Worm (Caenorhabditis elegans) whole organism, mixed stage, embryonic: ENCODE data around the gene bicd-1.

Experiments used
- M03D4.4 ChIP-seq: sonication (generic microtip); optimal IDR thresholded peaks from 2 replicates; lab custom pipeline; 2017; ENCODE audit warnings: mild to moderate bottlenecking, missing genetic modification characterization, missing compliant biosample characterization
- blmp-1 ChIP-seq: fragments of 150-350 bp; optimal IDR thresholded peaks from 2 replicates; lab custom pipeline; 2014; ENCODE audit warnings: missing biosample characterization, missing genetic modification characterization
- ces-1 ChIP-seq: fragments of 150-350 bp; optimal IDR thresholded peaks from 2 replicates; lab custom pipeline; 2014; ENCODE audit warnings: missing biosample characterization, missing genetic modification reagents, missing genetic modification characterization
- lin-13 ChIP-seq: fragments of 150-350 bp; optimal IDR thresholded peaks from 2 replicates; lab custom pipeline; 2014; ENCODE audit warnings: missing biosample characterization, missing genetic modification characterization
- lsy-2 ChIP-seq: fragments of 150-350 bp; optimal IDR thresholded peaks from 2 replicates; lab custom pipeline; 2014; ENCODE audit warnings: missing biosample characterization, missing genetic modification characterization
- nhr-237 ChIP-seq: fragments of 150-350 bp; optimal IDR thresholded peaks from 2 replicates; lab custom pipeline; 2014; ENCODE audit warnings: missing biosample characterization, missing genetic modification characterization
- pha-4 ChIP-seq: fragments of 150-350 bp; optimal IDR thresholded peaks from 2 replicates; lab custom pipeline; 2018; ENCODE audit warnings: missing biosample characterization, missing genetic modification reagents, missing genetic modification characterization
- snpc-4 ChIP-seq: fragments of 150-350 bp; optimal IDR thresholded peaks from 2 replicates; lab custom pipeline; 2014; ENCODE audit warnings: missing biosample characterization, missing genetic modification characterization
- sptf-1 ChIP-seq: sonication (generic microtip); optimal IDR thresholded peaks from 2 replicates; lab custom pipeline; 2017; ENCODE audit warnings: mild to moderate bottlenecking, missing genetic modification characterization, moderate library complexity, missing compliant biosample characterization
- tbx-8 ChIP-seq: fragments of 200-800 bp; sonication (Bioruptor generic); optimal IDR thresholded peaks from 2 replicates; lab custom pipeline; 2018; ENCODE audit warnings: mild to moderate bottlenecking, missing genetic modification characterization, moderate library complexity, missing compliant biosample characterization
- unc-120 ChIP-seq: sonication (generic microtip); optimal IDR thresholded peaks from 2 replicates; lab custom pipeline; 2017; ENCODE audit warnings: missing genetic modification characterization, missing compliant biosample characterization; ENCODE audit not compliant: poor library complexity, severe bottlenecking
- zip-8 ChIP-seq: fragments of 150-350 bp; optimal IDR thresholded peaks from 2 replicates; lab custom pipeline; 2014; ENCODE audit warnings: missing biosample characterization, missing genetic modification characterization
- ztf-11 ChIP-seq: fragments of 150-350 bp; optimal IDR thresholded peaks from 2 replicates; lab custom pipeline; 2014; ENCODE audit warnings: missing biosample characterization, missing genetic modification characterization

ce11 chrIV:6603549-6603948, 31.4 kb upstream of the bicd-1 start:
- TF ChIP-seq lin-13 (tag; lab: Kevin White, UChicago) (no peak), blmp-1 (tag; lab: Kevin White, UChicago) (no peak), ces-1 (GFP tag; lab: Kevin White, UChicago) (no peak), lsy-2 (tag; lab: Kevin White, UChicago) (no peak), nhr-237 (tag; lab: Kevin White, UChicago) (no peak), pha-4 (tag; lab: Kevin White, UChicago) (no peak), sptf-1 (tag; lab: Kevin White, UChicago) (no peak), ztf-11 (tag; lab: Kevin White, UChicago) (no peak), snpc-4 (tag; lab: Kevin White, UChicago) (no peak), M03D4.4 (no peak), zip-8 (no peak), tbx-8 (GFP tag; lab: Kevin White, UChicago) (no peak), unc-120 (tag; lab: Kevin White, UChicago) (no peak)
